ENCODE assay signal across 1 fruit fly cellular context in the genomic region with DNA sequence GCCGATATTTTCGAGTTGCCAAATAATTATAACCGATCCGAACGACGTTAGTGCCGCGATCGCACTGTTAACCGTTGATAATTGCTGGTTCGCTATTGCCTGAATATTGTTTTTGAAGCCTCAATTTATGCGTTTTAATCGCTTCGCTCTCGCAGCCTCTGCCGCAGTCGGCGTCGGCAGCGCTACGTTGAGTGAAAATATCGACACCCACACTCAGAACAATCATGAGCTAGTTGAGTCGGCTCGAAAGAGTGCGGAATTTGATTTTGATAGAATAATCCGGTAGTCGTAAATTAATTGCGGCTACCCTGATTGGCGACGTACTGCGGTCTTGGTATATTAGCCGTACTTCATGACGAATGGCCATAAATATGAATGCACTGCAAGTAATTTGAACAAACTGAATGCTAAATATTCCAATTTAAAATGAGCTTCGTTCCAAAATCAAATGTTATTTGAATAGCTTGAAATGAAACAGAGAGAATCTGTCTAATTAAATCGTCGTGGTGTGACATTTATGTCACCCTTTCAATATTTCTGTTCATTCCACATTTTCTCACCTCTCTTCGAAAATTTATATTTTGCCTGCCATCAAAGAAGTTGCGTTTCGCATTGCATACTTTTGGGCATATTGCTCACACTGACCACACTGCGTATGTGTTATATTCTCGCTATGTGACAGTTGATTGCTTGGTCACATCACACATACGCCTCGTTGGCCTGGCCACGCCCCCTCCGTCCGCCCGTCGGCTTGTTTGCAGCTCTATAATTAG.
A peak's percentile ranks its signal among the peaks of the same experiment; 100 is the strongest.
TF ChIP-seq lines count a peak whose summit lies in the region.

No protein-coding gene starts in this region.

TF ChIP-seq in whole organism, embryonic, 481 proteins besides CTCF, POLR2A, EP300 and RAD21 (continued from another document and continues in another):
- no peak for TF ChIP-seq Xbp1 (GFP tag; optimal IDR thresholded peaks at IDR 0.05; lab: Kevin White, UChicago)
- TF ChIP-seq D19B (GFP tag; optimal IDR thresholded peaks at IDR 0.05; lab: Kevin White, UChicago) = no peak
- no peak for TF ChIP-seq CG15073 (GFP tag; optimal IDR thresholded peaks at IDR 0.05; lab: Kevin White, UChicago)
- TF ChIP-seq al (GFP tag; IDR thresholded peaks at IDR 0.05; lab: Robert Waterston, UW) = 0 out of 2 replicates have a peak, but pooled peaks have one; percentile 12
- TF ChIP-seq zf30C (GFP tag; optimal IDR thresholded peaks at IDR 0.05; lab: Kevin White, UChicago) = peak; percentile 43
- 0 out of 3 replicates have a peak, but pooled peaks have one; percentile 9 for TF ChIP-seq CG11695 (GFP tag; IDR thresholded peaks at IDR 0.05; lab: Robert Waterston, UW)
- no peak for TF ChIP-seq Lim3 (GFP tag; IDR thresholded peaks at IDR 0.05; lab: Robert Waterston, UW)
- no peak for TF ChIP-seq pb (GFP tag; optimal IDR thresholded peaks at IDR 0.05; lab: Kevin White, UChicago)
- TF ChIP-seq Lpt (GFP tag; optimal IDR thresholded peaks at IDR 0.05; lab: Kevin White, UChicago) = no peak
- TF ChIP-seq H15 (GFP tag; IDR thresholded peaks at IDR 0.05; lab: Robert Waterston, UW) = no peak
- no peak for TF ChIP-seq h (optimal IDR thresholded peaks at IDR 0.05; lab: Kevin White, UChicago)
- no peak for TF ChIP-seq CG12155 (GFP tag; optimal IDR thresholded peaks at IDR 0.05; lab: Kevin White, UChicago)
- TF ChIP-seq ems (GFP tag; optimal IDR thresholded peaks at IDR 0.05; lab: Kevin White, UChicago) = no peak
- TF ChIP-seq da (GFP tag; optimal IDR thresholded peaks at IDR 0.05; lab: Kevin White, UChicago) = no peak
- TF ChIP-seq usp (GFP tag; optimal IDR thresholded peaks at IDR 0.05; lab: Kevin White, UChicago) = no peak
- no peak for TF ChIP-seq CG10654 (GFP tag; optimal IDR thresholded peaks at IDR 0.05; lab: Kevin White, UChicago)
- no peak for TF ChIP-seq hth (optimal IDR thresholded peaks at IDR 0.05; lab: Kevin White, UChicago)
- no peak for TF ChIP-seq CG2202 (tag; optimal IDR thresholded peaks at IDR 0.05; lab: Kevin White, UChicago)
- 0 out of 3 replicates have a peak, but pooled peaks have one; percentile 30 for TF ChIP-seq so (GFP tag; IDR thresholded peaks at IDR 0.05; lab: Robert Waterston, UW)
- no peak for TF ChIP-seq Gug (GFP tag; IDR thresholded peaks at IDR 0.05; lab: Robert Waterston, UW)
- no peak for TF ChIP-seq PHDP (tag; optimal IDR thresholded peaks at IDR 0.05; lab: Kevin White, UChicago)
- no peak for TF ChIP-seq pros (GFP tag; optimal IDR thresholded peaks at IDR 0.05; lab: Kevin White, UChicago)
- TF ChIP-seq vnd (GFP tag; IDR thresholded peaks at IDR 0.05; lab: Robert Waterston, UW; ENCODE audit: partially characterized antibody) = no peak
- TF ChIP-seq toy (GFP tag; IDR thresholded peaks at IDR 0.05; lab: Robert Waterston, UW) = no peak
- no peak for TF ChIP-seq ash1 (GFP tag; optimal IDR thresholded peaks at IDR 0.05; lab: Kevin White, UChicago)
- no peak for TF ChIP-seq CG18764 (GFP tag; optimal IDR thresholded peaks at IDR 0.05; lab: Kevin White, UChicago)
- TF ChIP-seq inv (GFP tag; IDR thresholded peaks at IDR 0.05; lab: Robert Waterston, UW; ENCODE audit: partially characterized antibody) = no peak
- TF ChIP-seq CG7271 (tag; optimal IDR thresholded peaks at IDR 0.05; lab: Kevin White, UChicago) = no peak
- no peak for TF ChIP-seq CG10209 (GFP tag; optimal IDR thresholded peaks at IDR 0.05; lab: Kevin White, UChicago)
- TF ChIP-seq cwo (GFP tag; optimal IDR thresholded peaks at IDR 0.05; lab: Kevin White, UChicago) = no peak
- no peak for TF ChIP-seq shn (GFP tag; optimal IDR thresholded peaks at IDR 0.05; lab: Kevin White, UChicago)
- TF ChIP-seq CG9876 (GFP tag; optimal IDR thresholded peaks at IDR 0.05; lab: Kevin White, UChicago) = no peak
- TF ChIP-seq Fer3 (tag; optimal IDR thresholded peaks at IDR 0.05; lab: Kevin White, UChicago) = no peak
- no peak for TF ChIP-seq Sry-β (GFP tag; optimal IDR thresholded peaks at IDR 0.05; lab: Kevin White, UChicago)
- TF ChIP-seq Mes4 (GFP tag; optimal IDR thresholded peaks at IDR 0.05; lab: Kevin White, UChicago) = no peak
- TF ChIP-seq E2f2 (GFP tag; IDR thresholded peaks at IDR 0.05; lab: Robert Waterston, UW) = 0 out of 2 replicates have a peak, but pooled peaks have one; percentile 22
- no peak for TF ChIP-seq CrebB (tag; optimal IDR thresholded peaks at IDR 0.05; lab: Kevin White, UChicago)
- peak; percentile 3 for TF ChIP-seq Deaf1 (tag; optimal IDR thresholded peaks at IDR 0.05; lab: Kevin White, UChicago)
- no peak for TF ChIP-seq bsh (GFP tag; optimal IDR thresholded peaks at IDR 0.05; lab: Kevin White, UChicago)
- no peak for TF ChIP-seq Dp (GFP tag; optimal IDR thresholded peaks at IDR 0.05; lab: Kevin White, UChicago)
- TF ChIP-seq Fer2 (tag; optimal IDR thresholded peaks at IDR 0.05; lab: Kevin White, UChicago) = no peak
- TF ChIP-seq Hmr (GFP tag; optimal IDR thresholded peaks at IDR 0.05; lab: Kevin White, UChicago) = no peak
- no peak for TF ChIP-seq pum (GFP tag; optimal IDR thresholded peaks at IDR 0.05; lab: Kevin White, UChicago)
- TF ChIP-seq knrl (GFP tag; IDR thresholded peaks at IDR 0.05; lab: Robert Waterston, UW; ENCODE audit: partially characterized antibody) = no peak
- no peak for TF ChIP-seq CG34224 (GFP tag; IDR thresholded peaks at IDR 0.05; lab: Robert Waterston, UW; ENCODE audit: partially characterized antibody)
- TF ChIP-seq kni (GFP tag; optimal IDR thresholded peaks at IDR 0.05; lab: Kevin White, UChicago) = no peak
- no peak for TF ChIP-seq dan (GFP tag; IDR thresholded peaks at IDR 0.05; lab: Robert Waterston, UW)
- no peak for TF ChIP-seq Ets65A (GFP tag; lab: Kevin White, UChicago)
- peak; percentile 19 for TF ChIP-seq CG15269 (tag; optimal IDR thresholded peaks at IDR 0.05; lab: Kevin White, UChicago)
- no peak for TF ChIP-seq CG14860 (GFP tag; IDR thresholded peaks at IDR 0.05; lab: Robert Waterston, UW; ENCODE audit: partially characterized antibody)
- TF ChIP-seq CG3281 (GFP tag; optimal IDR thresholded peaks at IDR 0.05; lab: Kevin White, UChicago) = no peak
- no peak for TF ChIP-seq jumu (GFP tag; optimal IDR thresholded peaks at IDR 0.05; lab: Kevin White, UChicago)
- TF ChIP-seq ro (GFP tag; IDR thresholded peaks at IDR 0.05; lab: Robert Waterston, UW) = no peak
- no peak for TF ChIP-seq mirr (GFP tag; optimal IDR thresholded peaks at IDR 0.05; lab: Kevin White, UChicago)
- no peak for TF ChIP-seq Dip3 (GFP tag; optimal IDR thresholded peaks at IDR 0.05; lab: Kevin White, UChicago)
- TF ChIP-seq ase (GFP tag; IDR thresholded peaks at IDR 0.05; lab: Robert Waterston, UW) = no peak
- no peak for TF ChIP-seq CG3838 (GFP tag; optimal IDR thresholded peaks at IDR 0.05; lab: Kevin White, UChicago)
- TF ChIP-seq gce (GFP tag; IDR thresholded peaks at IDR 0.05; lab: Robert Waterston, UW) = no peak
- TF ChIP-seq Hsf (GFP tag; optimal IDR thresholded peaks at IDR 0.05; lab: Kevin White, UChicago) = no peak
- no peak; the same call in 1 of the 2 replicates for TF ChIP-seq vvl (GFP tag; IDR thresholded peaks at IDR 0.05; lab: Robert Waterston, UW)
- no peak for TF ChIP-seq Dad (GFP tag; optimal IDR thresholded peaks at IDR 0.05; lab: Kevin White, UChicago)
- TF ChIP-seq CG17568 (GFP tag; optimal IDR thresholded peaks at IDR 0.05; lab: Kevin White, UChicago) = no peak
- TF ChIP-seq CG7786 (GFP tag; optimal IDR thresholded peaks at IDR 0.05; lab: Kevin White, UChicago) = no peak
- TF ChIP-seq CG12299 (tag; optimal IDR thresholded peaks at IDR 0.05; lab: Kevin White, UChicago) = no peak
- no peak for TF ChIP-seq Lhr (GFP tag; optimal IDR thresholded peaks at IDR 0.05; lab: Kevin White, UChicago)
- TF ChIP-seq CG5953 (GFP tag; IDR thresholded peaks at IDR 0.05; lab: Robert Waterston, UW) = no peak
- no peak for TF ChIP-seq CG1024 (GFP tag; IDR thresholded peaks at IDR 0.05; lab: Robert Waterston, UW)
- TF ChIP-seq CG2120 (GFP tag; optimal IDR thresholded peaks at IDR 0.05; lab: Kevin White, UChicago) = peak; percentile 34
- TF ChIP-seq CG32767 (GFP tag; IDR thresholded peaks at IDR 0.05; lab: Robert Waterston, UW) = no peak
- no peak for TF ChIP-seq oc (tag; optimal IDR thresholded peaks at IDR 0.05; lab: Kevin White, UChicago)
- TF ChIP-seq mam (GFP tag; optimal IDR thresholded peaks at IDR 0.05; lab: Kevin White, UChicago) = no peak
- TF ChIP-seq Ravus (GFP tag; IDR thresholded peaks at IDR 0.05; lab: Robert Waterston, UW) = no peak
- TF ChIP-seq CHES-1-like (GFP tag; optimal IDR thresholded peaks at IDR 0.05; lab: Kevin White, UChicago) = no peak
- no peak for TF ChIP-seq crp (GFP tag; optimal IDR thresholded peaks at IDR 0.05; lab: Kevin White, UChicago)
- TF ChIP-seq CG10274 (GFP tag; optimal IDR thresholded peaks at IDR 0.05; lab: Kevin White, UChicago) = no peak
- TF ChIP-seq CG7839 (tag; optimal IDR thresholded peaks at IDR 0.05; lab: Kevin White, UChicago) = peak; percentile 19
- TF ChIP-seq az2 (GFP tag; optimal IDR thresholded peaks at IDR 0.05; lab: Kevin White, UChicago) = no peak
- TF ChIP-seq pzg (GFP tag; optimal IDR thresholded peaks at IDR 0.05; lab: Kevin White, UChicago) = no peak
- TF ChIP-seq Camta (GFP tag; optimal IDR thresholded peaks at IDR 0.05; lab: Kevin White, UChicago) = no peak
- TF ChIP-seq klu (GFP tag; IDR thresholded peaks at IDR 0.05; lab: Robert Waterston, UW) = no peak
- TF ChIP-seq z (GFP tag; IDR thresholded peaks at IDR 0.05; lab: Robert Waterston, UW) = peak; percentile 83
- peak; percentile 7; the same call in 1 of the 2 replicates for TF ChIP-seq Bgb (GFP tag; IDR thresholded peaks at IDR 0.05; lab: Robert Waterston, UW; ENCODE audit: partially characterized antibody)
- no peak for TF ChIP-seq Mad (GFP tag; optimal IDR thresholded peaks at IDR 0.05; lab: Kevin White, UChicago)
- TF ChIP-seq CG10979 (tag; optimal IDR thresholded peaks at IDR 0.05; lab: Kevin White, UChicago) = peak; percentile 50
- no peak for TF ChIP-seq sr (GFP tag; IDR thresholded peaks at IDR 0.05; lab: Robert Waterston, UW)
- no peak for TF ChIP-seq insv (GFP tag; optimal IDR thresholded peaks at IDR 0.05; lab: Kevin White, UChicago)
- peak; percentile 14 for TF ChIP-seq CG12769 (tag; optimal IDR thresholded peaks at IDR 0.05; lab: Kevin White, UChicago)
- TF ChIP-seq sisA (GFP tag; IDR thresholded peaks at IDR 0.05; lab: Robert Waterston, UW) = no peak
- no peak for TF ChIP-seq peb (GFP tag; IDR thresholded peaks at IDR 0.05; lab: Robert Waterston, UW)
- no peak for TF ChIP-seq Dll (GFP tag; IDR thresholded peaks at IDR 0.05; lab: Robert Waterston, UW; ENCODE audit: partially characterized antibody)
- TF ChIP-seq HmgZ (tag; optimal IDR thresholded peaks at IDR 0.05; lab: Kevin White, UChicago) = no peak
- no peak for TF ChIP-seq CG8765 (GFP tag; IDR thresholded peaks at IDR 0.05; lab: Robert Waterston, UW)
- TF ChIP-seq rib (GFP tag; IDR thresholded peaks at IDR 0.05; lab: Robert Waterston, UW) = no peak
- no peak for TF ChIP-seq gro (GFP tag; optimal IDR thresholded peaks at IDR 0.05; lab: Kevin White, UChicago)
- TF ChIP-seq Eip74EF (GFP tag; optimal IDR thresholded peaks at IDR 0.05; lab: Kevin White, UChicago) = no peak
- TF ChIP-seq Tbp (GFP tag; optimal IDR thresholded peaks at IDR 0.05; lab: Kevin White, UChicago) = no peak
- TF ChIP-seq lola (GFP tag; optimal IDR thresholded peaks at IDR 0.05; lab: Kevin White, UChicago) = no peak
- no peak for TF ChIP-seq CG4730 (GFP tag; IDR thresholded peaks at IDR 0.05; lab: Robert Waterston, UW)
- no peak for TF ChIP-seq Awh (GFP tag; IDR thresholded peaks at IDR 0.05; lab: Robert Waterston, UW)
- TF ChIP-seq wek (GFP tag; optimal IDR thresholded peaks at IDR 0.05; lab: Kevin White, UChicago) = no peak
- TF ChIP-seq cato (GFP tag; optimal IDR thresholded peaks at IDR 0.05; lab: Kevin White, UChicago; ENCODE audit: borderline replicate concordance) = no peak
- no peak for TF ChIP-seq CG2129 (GFP tag; IDR thresholded peaks at IDR 0.05; lab: Robert Waterston, UW; ENCODE audit: partially characterized antibody)
- no peak for TF ChIP-seq mld (GFP tag; IDR thresholded peaks at IDR 0.05; lab: Robert Waterston, UW; ENCODE audit: partially characterized antibody)
- no peak for TF ChIP-seq CG6854 (GFP tag; optimal IDR thresholded peaks at IDR 0.05; lab: Kevin White, UChicago)
- TF ChIP-seq kay (GFP tag; optimal IDR thresholded peaks at IDR 0.05; lab: Kevin White, UChicago) = no peak
- TF ChIP-seq NfI (GFP tag; optimal IDR thresholded peaks at IDR 0.05; lab: Kevin White, UChicago) = no peak
- no peak for TF ChIP-seq CG33557 (GFP tag; optimal IDR thresholded peaks at IDR 0.05; lab: Kevin White, UChicago)
- no peak for TF ChIP-seq CG31224 (GFP tag; IDR thresholded peaks at IDR 0.05; lab: Robert Waterston, UW)
- peak in 1 of 2 experiments; percentile 26 for TF ChIP-seq Hr51 (GFP tag; optimal IDR thresholded peaks at IDR 0.05; lab: Kevin White, UChicago)
- TF ChIP-seq CG2875 (GFP tag; optimal IDR thresholded peaks at IDR 0.05; lab: Kevin White, UChicago) = no peak
- TF ChIP-seq chinmo (GFP tag; IDR thresholded peaks at IDR 0.05; lab: Robert Waterston, UW; ENCODE audit: partially characterized antibody) = 0 out of 4 replicates have a peak, but pooled peaks have one; percentile 56
- no peak for TF ChIP-seq corto (GFP tag; optimal IDR thresholded peaks at IDR 0.05; lab: Kevin White, UChicago)
- no peak for TF ChIP-seq hkb (optimal IDR thresholded peaks at IDR 0.05; lab: Kevin White, UChicago)
- TF ChIP-seq hkb (GFP tag; IDR thresholded peaks at IDR 0.05; lab: Robert Waterston, UW) = no peak
- no peak for TF ChIP-seq ind (GFP tag; optimal IDR thresholded peaks at IDR 0.05; lab: Kevin White, UChicago)
- no peak for TF ChIP-seq Oaz (GFP tag; IDR thresholded peaks at IDR 0.05; lab: Robert Waterston, UW)
- no peak for TF ChIP-seq NC2α (GFP tag; optimal IDR thresholded peaks at IDR 0.05; lab: Kevin White, UChicago)
- peak; percentile 4 for TF ChIP-seq Meics (GFP tag; optimal IDR thresholded peaks at IDR 0.05; lab: Kevin White, UChicago)
- TF ChIP-seq CG11398 (GFP tag; optimal IDR thresholded peaks at IDR 0.05; lab: Kevin White, UChicago) = no peak
- TF ChIP-seq sqz (GFP tag; optimal IDR thresholded peaks at IDR 0.05; lab: Kevin White, UChicago) = no peak
- no peak for TF ChIP-seq Six4 (GFP tag; optimal IDR thresholded peaks at IDR 0.05; lab: Kevin White, UChicago)
- no peak for TF ChIP-seq CG6765 (GFP tag; optimal IDR thresholded peaks at IDR 0.05; lab: Kevin White, UChicago)
- TF ChIP-seq Antp (GFP tag; optimal IDR thresholded peaks at IDR 0.05; lab: Kevin White, UChicago) = no peak
- no peak for TF ChIP-seq tna (GFP tag; IDR thresholded peaks at IDR 0.05; lab: Robert Waterston, UW; ENCODE audit: partially characterized antibody)
- 0 out of 2 replicates have a peak, but pooled peaks have one; percentile 12 for TF ChIP-seq Ptx1 (GFP tag; IDR thresholded peaks at IDR 0.05; lab: Robert Waterston, UW)
- no peak for TF ChIP-seq ftz-f1 (GFP tag; optimal IDR thresholded peaks at IDR 0.05; lab: Kevin White, UChicago)
- no peak for TF ChIP-seq CG12659 (GFP tag; optimal IDR thresholded peaks at IDR 0.05; lab: Kevin White, UChicago)
